Fruit fly (Drosophila melanogaster) whole organism, embryonic: Measurements from ENCODE around the gene fln.

Source experiments
- CG11247 ChIP-seq: fragments of 200-800 bp; sonication (Bioruptor generic); IDR thresholded peaks from 2 replicates; pipeline ENCODE4 v1.3.6; 2022; ENCODE audit warnings: missing biosample characterization, missing genetic modification characterization
- CG11696 ChIP-seq: fragments of 200-800 bp; sonication (Bioruptor generic); IDR thresholded peaks from 2 replicates; pipeline ENCODE4 v1.3.6; 2022; ENCODE audit warnings: missing biosample characterization, missing genetic modification characterization
- CG12104 ChIP-seq: fragments of 200-800 bp; sonication (Bioruptor generic); optimal IDR thresholded peaks from 3 replicates; lab custom pipeline; 2016; ENCODE audit warnings: missing biosample characterization, missing genetic modification characterization
- CG12236 ChIP-seq: fragments of 200-800 bp; sonication (Bioruptor generic); optimal IDR thresholded peaks from 2 replicates; lab custom pipeline; 2016; ENCODE audit warnings: missing biosample characterization, missing genetic modification characterization
- CG13296 ChIP-seq: fragments of 200-800 bp; sonication (Bioruptor generic); optimal IDR thresholded peaks from 3 replicates; lab custom pipeline; 2018; ENCODE audit warnings: missing biosample characterization, mild to moderate bottlenecking, missing genetic modification characterization
- CG14965 ChIP-seq: fragments of 200-800 bp; sonication (Bioruptor generic); optimal IDR thresholded peaks from 2 replicates; lab custom pipeline; 2016; ENCODE audit warnings: missing biosample characterization, missing genetic modification characterization, borderline replicate concordance
- CG15269 ChIP-seq: fragments of 200-800 bp; sonication (Bioruptor generic); optimal IDR thresholded peaks from 2 replicates; lab custom pipeline; 2018; ENCODE audit warnings: missing biosample characterization, mild to moderate bottlenecking, missing genetic modification characterization, moderate library complexity
- CG15696 ChIP-seq: fragments of 200-800 bp; sonication (Bioruptor generic); optimal IDR thresholded peaks from 2 replicates; lab custom pipeline; 2019; ENCODE audit warnings: missing biosample characterization, mild to moderate bottlenecking, missing genetic modification characterization, moderate library complexity
- CG1832 ChIP-seq: fragments of 200-800 bp; sonication (Bioruptor generic); optimal IDR thresholded peaks from 2 replicates; lab custom pipeline; 2017; ENCODE audit warnings: missing biosample characterization, mild to moderate bottlenecking, missing genetic modification characterization, inconsistent platforms
- CG2712 ChIP-seq: fragments of 200-800 bp; optimal IDR thresholded peaks from 3 replicates; lab custom pipeline; 2019; ENCODE audit warnings: missing biosample characterization, mild to moderate bottlenecking, missing genetic modification characterization, moderate library complexity
- CG3838 ChIP-seq: fragments of 200-800 bp; sonication (Bioruptor generic); optimal IDR thresholded peaks from 3 replicates; lab custom pipeline; 2016; ENCODE audit warnings: missing biosample characterization, missing genetic modification characterization
- CG6175 ChIP-seq: fragments of 200-800 bp; sonication (Bioruptor generic); IDR thresholded peaks from 3 replicates; pipeline ENCODE4 v1.3.6; 2022; ENCODE audit warnings: missing biosample characterization, missing genetic modification characterization
- CG6654 ChIP-seq: fragments of 200-800 bp; sonication (Bioruptor generic); optimal IDR thresholded peaks from 2 replicates; lab custom pipeline; 2017; ENCODE audit warnings: missing biosample characterization, mild to moderate bottlenecking, missing genetic modification characterization
- CG8924 ChIP-seq: fragments of 200-800 bp; optimal IDR thresholded peaks from 3 replicates; lab custom pipeline; 2019; ENCODE audit warnings: missing biosample characterization, mild to moderate bottlenecking, missing genetic modification characterization, moderate library complexity
- D19B ChIP-seq: fragments of 200-800 bp; sonication (Bioruptor generic); optimal IDR thresholded peaks from 2 replicates; lab custom pipeline; 2017; ENCODE audit warnings: missing biosample characterization, mild to moderate bottlenecking, missing genetic modification characterization
- Dbx ChIP-seq: fragments of 200-800 bp; sonication (Bioruptor generic); IDR thresholded peaks from 3 replicates; pipeline ENCODE4 v1.3.6; 2022; ENCODE audit warnings: missing biosample characterization, missing genetic modification characterization
- E2f2 ChIP-seq: fragments of 200-800 bp; sonication (Bioruptor generic); IDR thresholded peaks from 2 replicates; pipeline ENCODE4 v1.3.6; 2022; ENCODE audit warnings: missing biosample characterization, missing genetic modification characterization
- Elba2 ChIP-seq: fragments of 200-800 bp; sonication (Bioruptor generic); optimal IDR thresholded peaks from 3 replicates; lab custom pipeline; 2016; ENCODE audit warnings: missing biosample characterization, missing genetic modification characterization
- GATAe ChIP-seq: fragments of 200-800 bp; sonication (Bioruptor generic); conservative IDR thresholded peaks from 2 replicates; pipeline ENCODE4 v1.3.6; 2022; ENCODE audit warnings: missing biosample characterization, missing genetic modification characterization
- Hmr ChIP-seq: fragments of 200-800 bp; sonication (Bioruptor generic); optimal IDR thresholded peaks from 3 replicates; lab custom pipeline; 2017; ENCODE audit warnings: mild to moderate bottlenecking, missing biosample characterization, missing genetic modification reagents, missing genetic modification characterization
- Max ChIP-seq: fragments of 200-800 bp; sonication (Bioruptor generic); optimal IDR thresholded peaks from 2 replicates; lab custom pipeline; 2016; ENCODE audit warnings: missing biosample characterization, mild to moderate bottlenecking, missing genetic modification characterization
- Oli ChIP-seq: fragments of 200-800 bp; sonication (Bioruptor generic); optimal IDR thresholded peaks from 2 replicates; lab custom pipeline; 2018; ENCODE audit warnings: missing biosample characterization, mild to moderate bottlenecking, missing genetic modification characterization, moderate library complexity
- Sry-β ChIP-seq: fragments of 200-800 bp; sonication (Bioruptor generic); optimal IDR thresholded peaks from 2 replicates; lab custom pipeline; 2018; ENCODE audit warnings: missing biosample characterization, mild to moderate bottlenecking, missing genetic modification characterization, moderate library complexity
- ato ChIP-seq: fragments of 200-800 bp; sonication (Bioruptor generic); IDR thresholded peaks from 2 replicates; pipeline ENCODE4 v1.3.6; 2022; ENCODE audit warnings: missing biosample characterization, missing genetic modification characterization; ENCODE audit not compliant: partially characterized antibody
- bsh ChIP-seq, 2 experiments: fragments of 200-800 bp; sonication (Bioruptor generic); optimal IDR thresholded peaks; 2 replicates each; lab custom pipeline; 2017 to 2018; ENCODE audit warnings: mild to moderate bottlenecking in 2 of 2, missing biosample characterization in 2 of 2, missing genetic modification characterization in 2 of 2, moderate library complexity in 1 of 2
- chm ChIP-seq: fragments of 200-800 bp; sonication (Bioruptor generic); IDR thresholded peaks from 2 replicates; pipeline ENCODE4 v1.3.6; 2022; ENCODE audit warnings: missing biosample characterization, missing genetic modification characterization
- grau ChIP-seq: fragments of 200-800 bp; optimal IDR thresholded peaks from 3 replicates; lab custom pipeline; 2019; ENCODE audit warnings: missing biosample characterization, mild to moderate bottlenecking, missing genetic modification characterization, moderate library complexity
- lmd ChIP-seq: fragments of 200-800 bp; sonication (Bioruptor generic); IDR thresholded peaks from 2 replicates; pipeline ENCODE4 v1.3.6; 2022; ENCODE audit warnings: missing biosample characterization, missing genetic modification characterization
- onecut ChIP-seq: fragments of 200-800 bp; sonication (Bioruptor generic); IDR thresholded peaks from 2 replicates; pipeline ENCODE4 v1.3.6; 2022; ENCODE audit warnings: missing biosample characterization, missing genetic modification characterization
- rib ChIP-seq: fragments of 200-800 bp; sonication (Bioruptor generic); IDR thresholded peaks from 2 replicates; pipeline ENCODE4 v1.3.6; 2022; ENCODE audit warnings: missing biosample characterization, missing genetic modification characterization
- zfh1 ChIP-seq: fragments of 200-800 bp; sonication (Bioruptor generic); IDR thresholded peaks from 3 replicates; pipeline ENCODE4 v1.3.6; 2022; ENCODE audit warnings: missing biosample characterization, missing genetic modification characterization

fln gene

dm6 chr3L:19940349-19940748 is 50.7 kb downstream of the fln start (continued):
- TF ChIP-seq Max (no peak), CG6175 (GFP tag; lab: Robert Waterston, UW) (no peak), CG8924 (tag; lab: Kevin White, UChicago) (peak; percentile 13), CG13296 (no peak), CG11696 (GFP tag; lab: Robert Waterston, UW) (0 out of 2 replicates have a peak, but pooled peaks have one; percentile 33), CG12104 (GFP tag; lab: Kevin White, UChicago) (no peak), zfh1 (GFP tag; lab: Robert Waterston, UW) (no peak), GATAe (GFP tag; lab: Robert Waterston, UW) (no peak), onecut (no peak), CG11247 (GFP tag; lab: Robert Waterston, UW) (no peak), ato (GFP tag; lab: Robert Waterston, UW) (no peak), CG2712 (tag; lab: Kevin White, UChicago) (peak; percentile 25), Sry-β (GFP tag; lab: Kevin White, UChicago) (no peak), CG12236 (GFP tag; lab: Kevin White, UChicago) (no peak), bsh (GFP tag; optimal IDR thresholded peaks at IDR 0.05; lab: Kevin White, UChicago) (no peak), Elba2 (GFP tag; lab: Kevin White, UChicago) (no peak), Hmr (GFP tag; lab: Kevin White, UChicago) (peak; percentile 5), CG15269 (tag; lab: Kevin White, UChicago) (peak; percentile 37), Dbx (GFP tag; lab: Robert Waterston, UW) (no peak), E2f2 (GFP tag; lab: Robert Waterston, UW) (no peak), grau (tag; lab: Kevin White, UChicago) (peak; percentile 49), CG1832 (GFP tag; lab: Kevin White, UChicago) (no peak), CG15696 (tag; lab: Kevin White, UChicago) (no peak), lmd (0 out of 2 replicates have a peak, but pooled peaks have one; percentile 11), Oli (peak; percentile 17), CG6654 (GFP tag; lab: Kevin White, UChicago) (no peak), CG3838 (no peak), D19B (GFP tag; lab: Kevin White, UChicago) (no peak), chm (no peak), CG14965 (GFP tag; lab: Kevin White, UChicago) (no peak), rib (GFP tag; lab: Robert Waterston, UW) (no peak)
